Worm (Caenorhabditis elegans) whole organism, L3 larva: ENCODE data around the gene spl-2.
"Not testable (repeated sequence)": the region's sequence is repeated elsewhere in the genome, so short reads cannot be mapped to it uniquely, and the experiment has no call there.

ENCODE experiments used
- R02D3.7 ChIP-seq: fragments of 150-350 bp; optimal IDR thresholded peaks from 2 replicates; lab custom pipeline; 2014; ENCODE audit warnings: missing biosample characterization, missing genetic modification characterization
- aly-2 ChIP-seq: fragments of 150-350 bp; optimal IDR thresholded peaks from 2 replicates; lab custom pipeline; 2014; ENCODE audit warnings: missing biosample characterization, missing genetic modification characterization
- lsy-12 ChIP-seq: sonication (generic microtip); optimal IDR thresholded peaks from 2 replicates; lab custom pipeline; 2016; ENCODE audit warnings: mild to moderate bottlenecking, missing genetic modification characterization, missing compliant biosample characterization
- nhr-11 ChIP-seq: fragments of 150-350 bp; optimal IDR thresholded peaks from 2 replicates; lab custom pipeline; 2014; ENCODE audit warnings: missing biosample characterization, missing genetic modification characterization
- sea-2 ChIP-seq: fragments of 150-350 bp; sonication (generic microtip); optimal IDR thresholded peaks from 4 replicates; lab custom pipeline; 2014; ENCODE audit warnings: missing biosample characterization, missing genetic modification reagents, missing genetic modification characterization

DNA sequence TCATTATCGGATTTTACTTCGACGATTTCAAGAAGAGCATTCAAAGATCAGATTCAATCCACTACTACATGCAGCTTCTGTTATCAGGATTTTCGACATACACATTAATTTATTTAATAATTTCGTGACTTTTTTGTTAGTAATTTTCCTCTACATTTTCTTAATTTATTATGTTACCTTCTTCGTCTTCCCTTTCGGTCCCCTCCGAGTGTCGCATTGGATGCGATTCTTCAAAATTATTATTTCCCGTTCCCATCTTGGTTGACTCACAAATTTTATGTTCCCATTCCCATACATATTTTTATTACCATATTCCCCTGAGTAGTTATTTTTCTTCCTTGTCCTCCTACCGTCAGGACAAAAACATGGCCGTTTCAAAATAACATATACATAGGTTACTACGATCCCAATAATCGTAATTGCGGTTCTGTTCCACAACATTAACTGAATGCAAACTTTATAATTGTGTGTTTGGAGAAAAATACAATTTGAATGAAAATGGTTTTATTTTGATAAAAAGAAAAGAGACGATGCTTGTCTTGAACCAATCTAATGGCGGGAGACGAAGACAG, 12.5 kb upstream of the spl-2 start:
- TF ChIP-seq nhr-11 (tag; lab: Kevin White, UChicago); aly-2 (tag; lab: Kevin White, UChicago); lsy-12; R02D3.7; sea-2 (GFP tag; lab: Kevin White, UChicago): not testable (repeated sequence)
